Worm (Caenorhabditis elegans): ENCODE data around the gene R09A8.9.

DNA sequence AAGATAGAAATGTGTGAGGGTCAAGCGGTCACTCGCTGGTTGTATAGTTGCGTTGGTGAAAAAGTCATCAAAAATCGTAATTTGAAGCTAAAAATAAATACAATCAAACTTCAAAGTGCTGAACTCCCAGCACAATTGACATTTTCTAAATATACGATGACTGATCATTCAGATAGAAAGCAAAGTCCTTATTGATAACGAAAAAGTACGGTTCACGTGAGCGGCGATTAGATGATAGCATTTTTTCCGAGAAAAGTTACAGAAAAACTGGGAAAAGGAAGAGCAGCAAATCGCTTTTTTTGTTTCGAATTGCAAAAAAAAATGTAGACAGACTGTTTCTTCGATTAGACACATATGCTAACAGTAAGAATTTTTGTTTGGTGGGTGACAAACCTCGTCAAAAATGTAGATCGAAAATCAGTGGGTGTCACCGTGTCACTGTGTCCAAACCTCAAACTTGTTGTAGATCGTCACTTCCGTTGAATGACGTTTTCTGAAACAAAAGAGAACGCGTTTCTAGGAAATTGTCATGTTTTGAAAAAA, 30.2 kb downstream of the R09A8.9 start, which contains the start of gene ivns-1:
- no peak for TF ChIP-seq nhr-11 (tag; optimal IDR thresholded peaks at IDR 0.05)
- TF ChIP-seq tbx-7 (tag; optimal IDR thresholded peaks at IDR 0.05), result no peak
- no peak for TF ChIP-seq ahr-1 (tag; optimal IDR thresholded peaks at IDR 0.05)
- no peak for TF ChIP-seq elt-4 (tag; optimal IDR thresholded peaks at IDR 0.05)
- TF ChIP-seq eyg-1 (tag; optimal IDR thresholded peaks at IDR 0.05), result no peak
- TF ChIP-seq Y22D7AL.16 (tag; optimal IDR thresholded peaks at IDR 0.05), result no peak
